Worm (Caenorhabditis elegans) whole organism, L2 larva: ENCODE measurements around the gene Y22D7AR.3.

Experiments
- C34F6.9 ChIP-seq: fragments of 150-350 bp; optimal IDR thresholded peaks from 2 replicates; lab custom pipeline; 2014; ENCODE audit warnings: missing biosample characterization, missing genetic modification characterization
- F13H6.1 ChIP-seq: sonication (generic microtip); optimal IDR thresholded peaks from 2 replicates; lab custom pipeline; 2016; ENCODE audit warnings: missing genetic modification characterization, missing compliant biosample characterization
- Y55F3AM.14 ChIP-seq: fragments of 200-800 bp; sonication (Bioruptor generic); optimal IDR thresholded peaks from 2 replicates; lab custom pipeline; 2018; ENCODE audit warnings: mild to moderate bottlenecking, missing genetic modification characterization, missing compliant biosample characterization
- ZK546.5 ChIP-seq: sonication (generic microtip); optimal IDR thresholded peaks from 2 replicates; lab custom pipeline; 2017; ENCODE audit warnings: missing biosample characterization, missing genetic modification characterization
- alr-1 ChIP-seq: fragments of 150-350 bp; optimal IDR thresholded peaks from 2 replicates; lab custom pipeline; 2014; ENCODE audit warnings: missing biosample characterization, missing genetic modification characterization
- aly-2 ChIP-seq: fragments of 150-350 bp; optimal IDR thresholded peaks from 2 replicates; lab custom pipeline; 2014; ENCODE audit warnings: missing biosample characterization, missing genetic modification characterization
- ama-1 ChIP-seq: fragments of 150-350 bp; optimal IDR thresholded peaks from 2 replicates; lab custom pipeline; 2018; ENCODE audit warnings: inconsistent platforms
- blmp-1 ChIP-seq: sonication (generic microtip); optimal IDR thresholded peaks from 2 replicates; lab custom pipeline; 2017; ENCODE audit warnings: missing genetic modification characterization, mild to moderate bottlenecking, missing compliant biosample characterization, antibody characterized with exemption, moderate library complexity; ENCODE audit not compliant: insufficient read depth
- ceh-16 ChIP-seq: fragments of 150-350 bp; optimal IDR thresholded peaks from 2 replicates; lab custom pipeline; 2014; ENCODE audit warnings: missing biosample characterization, missing genetic modification characterization
- ceh-82 ChIP-seq: fragments of 150-350 bp; optimal IDR thresholded peaks from 2 replicates; lab custom pipeline; 2014; ENCODE audit warnings: missing biosample characterization, missing genetic modification characterization
- egl-27 ChIP-seq: sonication (generic microtip); optimal IDR thresholded peaks from 3 replicates; lab custom pipeline; 2017; ENCODE audit warnings: missing biosample characterization, missing genetic modification reagents, missing genetic modification characterization
- elt-1 ChIP-seq: fragments of 150-350 bp; optimal IDR thresholded peaks from 2 replicates; lab custom pipeline; 2014; ENCODE audit warnings: missing biosample characterization, missing genetic modification characterization
- elt-3 ChIP-seq: sonication (generic microtip); optimal IDR thresholded peaks from 2 replicates; lab custom pipeline; 2017; ENCODE audit warnings: missing biosample characterization, missing genetic modification characterization
- fos-1 ChIP-seq: fragments of 150-350 bp; optimal IDR thresholded peaks from 2 replicates; lab custom pipeline; 2014; ENCODE audit warnings: missing biosample characterization, missing genetic modification characterization
- lin-11 ChIP-seq: fragments of 150-350 bp; sonication (generic microtip); optimal IDR thresholded peaks from 2 replicates; lab custom pipeline; 2014; ENCODE audit warnings: missing biosample characterization, missing genetic modification characterization, inconsistent platforms, mixed read lengths
- lin-13 ChIP-seq: fragments of 150-350 bp; optimal IDR thresholded peaks from 2 replicates; lab custom pipeline; 2014; ENCODE audit warnings: missing biosample characterization, missing genetic modification reagents, missing genetic modification characterization
- lin-39 ChIP-seq: fragments of 150-350 bp; optimal IDR thresholded peaks from 2 replicates; lab custom pipeline; 2014; ENCODE audit warnings: missing biosample characterization, missing genetic modification reagents, missing genetic modification characterization
- lsy-2 ChIP-seq, 2 experiments: fragments of 150-350 bp in 1 of 2; sonication (generic microtip) in 1 of 2; optimal IDR thresholded peaks; 2 replicates each; lab custom pipeline; 2014 to 2017; ENCODE audit warnings: missing biosample characterization in 2 of 2, missing genetic modification characterization in 2 of 2
- mab-5 ChIP-seq: fragments of 150-350 bp; optimal IDR thresholded peaks from 2 replicates; lab custom pipeline; 2014; ENCODE audit warnings: missing biosample characterization, missing genetic modification characterization
- mbf-1 ChIP-seq: sonication (generic microtip); optimal IDR thresholded peaks from 2 replicates; lab custom pipeline; 2017; ENCODE audit warnings: missing biosample characterization, missing genetic modification characterization
- mdl-1 ChIP-seq, 2 experiments: fragments of 150-350 bp in 1 of 2; sonication (generic microtip) in 1 of 2; optimal IDR thresholded peaks; 2 replicates each; lab custom pipeline; 2017; ENCODE audit warnings: missing biosample characterization in 2 of 2, missing genetic modification characterization in 2 of 2
- nhr-10 ChIP-seq: sonication (generic microtip); optimal IDR thresholded peaks from 2 replicates; lab custom pipeline; 2017; ENCODE audit warnings: missing biosample characterization, missing genetic modification characterization
- nhr-11 ChIP-seq: fragments of 150-350 bp; optimal IDR thresholded peaks from 2 replicates; lab custom pipeline; 2014; ENCODE audit warnings: missing biosample characterization, missing genetic modification characterization
- nhr-12 ChIP-seq: fragments of 150-350 bp; optimal IDR thresholded peaks from 2 replicates; lab custom pipeline; 2014; ENCODE audit warnings: missing biosample characterization, missing genetic modification characterization
- nhr-129 ChIP-seq: fragments of 150-350 bp; optimal IDR thresholded peaks from 2 replicates; lab custom pipeline; 2014; ENCODE audit warnings: missing biosample characterization, missing genetic modification characterization
- nhr-237 ChIP-seq: fragments of 150-350 bp; optimal IDR thresholded peaks from 2 replicates; lab custom pipeline; 2014; ENCODE audit warnings: missing biosample characterization, missing genetic modification characterization
- nhr-25 ChIP-seq: fragments of 150-350 bp; sonication (generic microtip); optimal IDR thresholded peaks from 3 replicates; lab custom pipeline; 2014; ENCODE audit warnings: missing biosample characterization, missing genetic modification characterization
- nhr-77 ChIP-seq: fragments of 150-350 bp; optimal IDR thresholded peaks from 2 replicates; lab custom pipeline; 2014; ENCODE audit warnings: missing biosample characterization, missing genetic modification characterization
- peb-1 ChIP-seq: fragments of 150-350 bp; optimal IDR thresholded peaks from 2 replicates; lab custom pipeline; 2014; ENCODE audit warnings: missing biosample characterization, missing genetic modification characterization
- sem-4 ChIP-seq: fragments of 150-350 bp; optimal IDR thresholded peaks from 2 replicates; lab custom pipeline; 2014; ENCODE audit warnings: missing biosample characterization, missing genetic modification reagents, missing genetic modification characterization
- skn-1 ChIP-seq: sonication (generic microtip); optimal IDR thresholded peaks from 2 replicates; lab custom pipeline; 2017; ENCODE audit warnings: missing biosample characterization, missing genetic modification characterization
- sma-3 ChIP-seq: sonication (generic microtip); optimal IDR thresholded peaks from 2 replicates; lab custom pipeline; 2016; ENCODE audit warnings: missing genetic modification reagents, missing genetic modification characterization, missing compliant biosample characterization
- sma-9 ChIP-seq, 2 experiments: fragments of 150-350 bp in 1 of 2; sonication (generic microtip) in 1 of 2; optimal IDR thresholded peaks; 2 replicates each; lab custom pipeline; 2014 to 2016; ENCODE audit warnings: missing genetic modification characterization in 2 of 2, mild to moderate bottlenecking in 1 of 2, missing biosample characterization in 1 of 2, missing compliant biosample characterization in 1 of 2, missing genetic modification reagents in 1 of 2, moderate library complexity in 1 of 2
- snpc-4 ChIP-seq: fragments of 150-350 bp; optimal IDR thresholded peaks from 2 replicates; lab custom pipeline; 2014; ENCODE audit warnings: missing biosample characterization, missing genetic modification characterization
- unc-39 ChIP-seq: fragments of 150-350 bp; optimal IDR thresholded peaks from 2 replicates; lab custom pipeline; 2014; ENCODE audit warnings: missing biosample characterization, missing genetic modification characterization
- zag-1 ChIP-seq: fragments of 150-350 bp; optimal IDR thresholded peaks from 2 replicates; lab custom pipeline; 2014; ENCODE audit warnings: missing biosample characterization, missing genetic modification characterization
- ztf-1 ChIP-seq: fragments of 200-800 bp; sonication (Bioruptor generic); conservative IDR thresholded peaks from 2 replicates; pipeline ENCODE4 v1.3.6; 2022; ENCODE audit warnings: missing genetic modification characterization, missing compliant biosample characterization
- ztf-11 ChIP-seq: sonication (generic microtip); optimal IDR thresholded peaks from 2 replicates; lab custom pipeline; 2017; ENCODE audit warnings: missing biosample characterization, missing genetic modification characterization
- ztf-4 ChIP-seq: fragments of 150-350 bp; optimal IDR thresholded peaks from 2 replicates; lab custom pipeline; 2014; ENCODE audit warnings: missing biosample characterization, missing genetic modification characterization

Gene Y22D7AR.3

ce11 chrIII:1665799-1666308 is at the start of gene Y22D7AR.3:
Y22D7AR.3 (minus strand) TSS chrIII:1665849.
- TF ChIP-seq Y55F3AM.14 (GFP tag; lab: Kevin White, UChicago), result no peak
- TF ChIP-seq ceh-16, result no peak
- no peak for TF ChIP-seq alr-1
- TF ChIP-seq nhr-11, result no peak
- no peak for TF ChIP-seq sem-4 (tag; lab: Kevin White, UChicago)
- no peak for TF ChIP-seq mbf-1 (tag; lab: Kevin White, UChicago)
- no peak for TF ChIP-seq F13H6.1 (tag; lab: Kevin White, UChicago)
- TF ChIP-seq zag-1 (tag; lab: Kevin White, UChicago), result no peak
- no peak for TF ChIP-seq nhr-237
- no peak for TF ChIP-seq sma-3 (GFP tag; lab: Kevin White, UChicago)
- TF ChIP-seq ztf-1 (GFP tag; lab: Robert Waterston, UW), result no peak
- TF ChIP-seq mdl-1 (tag; optimal IDR thresholded peaks at IDR 0.05; lab: Kevin White, UChicago), result no peak
- no peak for TF ChIP-seq lin-13 (GFP tag; lab: Kevin White, UChicago)
- no peak for TF ChIP-seq fos-1 (tag; lab: Kevin White, UChicago)
- TF ChIP-seq sma-9 (GFP tag; optimal IDR thresholded peaks at IDR 0.05; lab: Kevin White, UChicago), result no peak
- no peak for TF ChIP-seq sma-9 (tag; optimal IDR thresholded peaks at IDR 0.05; lab: Kevin White, UChicago)

- TF ChIP-seq egl-27 (tag; lab: Kevin White, UChicago) (no peak), ama-1 (lab: Kevin White, UChicago) (no peak), blmp-1 (no peak), unc-39 (no peak), ztf-11 (tag; lab: Kevin White, UChicago) (no peak), mbf-1 (tag; lab: Kevin White, UChicago) (no peak), nhr-129 (tag; lab: Kevin White, UChicago) (no peak), fos-1 (tag; lab: Kevin White, UChicago) (no peak), lin-39 (tag; lab: Kevin White, UChicago) (no peak), Y55F3AM.14 (GFP tag; lab: Kevin White, UChicago) (no peak), sma-9 (GFP tag; optimal IDR thresholded peaks at IDR 0.05; lab: Kevin White, UChicago) (no peak), sma-9 (tag; optimal IDR thresholded peaks at IDR 0.05; lab: Kevin White, UChicago) (no peak), zag-1 (tag; lab: Kevin White, UChicago) (no peak), ztf-4 (tag; lab: Kevin White, UChicago) (no peak), nhr-25 (tag; lab: Kevin White, UChicago) (no peak), ZK546.5 (tag; lab: Kevin White, UChicago) (no peak)
These were observed 48.5 kb upstream of the Y22D7AR.3 start for ce11 chrIII:1713991-1714611.

ce11 chrIII:1705799-1706198 is 40.1 kb upstream of the Y22D7AR.3 start, which contains the start of the genes fbxa-13 and Y22D7AR.2:
fbxa-13 (minus strand) TSS chrIII:1705899.
Y22D7AR.2 (plus strand) TSS chrIII:1705946.
- TF ChIP-seq peb-1 (tag; lab: Kevin White, UChicago) (no peak), egl-27 (tag; lab: Kevin White, UChicago) (no peak)

ce11 chrIII:1705331-1705730 is 39.7 kb upstream of the Y22D7AR.3 start:
- TF ChIP-seq Y55F3AM.14 (GFP tag; lab: Kevin White, UChicago), result no peak
- TF ChIP-seq mbf-1 (tag; lab: Kevin White, UChicago), result no peak
- TF ChIP-seq C34F6.9 (tag; lab: Kevin White, UChicago), result no peak
- no peak for TF ChIP-seq lin-11 (tag; lab: Kevin White, UChicago)
- no peak for TF ChIP-seq unc-39
- TF ChIP-seq aly-2 (tag; lab: Kevin White, UChicago), result no peak
- no peak for TF ChIP-seq nhr-237
- no peak for TF ChIP-seq ceh-82
- TF ChIP-seq, all 48 proteins: peak for 0

ce11 chrIII:1704020-1704419 is 38.4 kb upstream of the Y22D7AR.3 start:
- TF ChIP-seq peb-1 (tag; lab: Kevin White, UChicago), result no peak
- no peak for TF ChIP-seq aly-2 (tag; lab: Kevin White, UChicago)
- no peak for TF ChIP-seq blmp-1
- no peak for TF ChIP-seq nhr-25 (tag; lab: Kevin White, UChicago)
- TF ChIP-seq egl-27 (tag; lab: Kevin White, UChicago), result no peak
- no peak for TF ChIP-seq elt-1 (tag; lab: Kevin White, UChicago)
- no peak for TF ChIP-seq nhr-77 (tag; lab: Kevin White, UChicago)
- no peak for TF ChIP-seq nhr-10 (tag; lab: Kevin White, UChicago)
- TF ChIP-seq C34F6.9 (tag; lab: Kevin White, UChicago), result no peak
- no peak for TF ChIP-seq elt-3 (tag; lab: Kevin White, UChicago)
- TF ChIP-seq snpc-4 (tag; lab: Kevin White, UChicago), result no peak
- TF ChIP-seq alr-1, result no peak
- no peak for TF ChIP-seq nhr-12
- TF ChIP-seq mab-5, result no peak
- no peak for TF ChIP-seq mbf-1 (tag; lab: Kevin White, UChicago)
- TF ChIP-seq sma-3 (GFP tag; lab: Kevin White, UChicago), result no peak
- TF ChIP-seq lsy-2 (tag; optimal IDR thresholded peaks at IDR 0.05; lab: Kevin White, UChicago), result no peak
- no peak for TF ChIP-seq skn-1
